Worm (Caenorhabditis elegans): ENCODE measurements around the gene R05H5.3.
A peak's percentile ranks its signal among the peaks of the same experiment; 100 is the strongest.

R05H5.3 gene

ce11 chrII:10192207-10192606 is 5.2 kb upstream of the R05H5.3 start, which contains the start of gene R05H5.7:
Gene R05H5.7, plus strand, starts transcription at chrII:10192507.
- TF ChIP-seq lsl-1 (GFP tag; optimal IDR thresholded peaks at IDR 0.05) (no peak), lir-1 (GFP tag; conservative IDR thresholded peaks at IDR 0.05) (no peak), lag-1 (GFP tag; IDR thresholded peaks at IDR 0.05) (no peak), D2030.7 (GFP tag; IDR thresholded peaks at IDR 0.05) (no peak), him-1 (tag; optimal IDR thresholded peaks at IDR 0.05) (no peak), F57A8.1 (GFP tag; optimal IDR thresholded peaks at IDR 0.05) (no peak), ztf-26 (tag; optimal IDR thresholded peaks at IDR 0.05) (no peak)

ce11 chrII:10194605-10195004 is 2.8 kb upstream of the R05H5.3 start, which contains the start of gene srb-6:
Gene srb-6, plus strand, starts transcription at chrII:10194905.
- no peak for TF ChIP-seq Y95B8A.8 (GFP tag; IDR thresholded peaks at IDR 0.05)
- no peak for TF ChIP-seq akir-1 (GFP tag; optimal IDR thresholded peaks at IDR 0.05)
- no peak for TF ChIP-seq egl-18 (GFP tag; IDR thresholded peaks at IDR 0.05)

ce11 chrII:10198486-10198885 is 1.1 kb downstream of the R05H5.3 start:
- TF ChIP-seq lsy-27 (tag; optimal IDR thresholded peaks at IDR 0.05; ENCODE audit: borderline replicate concordance, insufficient read depth) (no peak), B0336.3 (GFP tag; IDR thresholded peaks at IDR 0.05) (peak; percentile 38; the same call in 1 of the 2 replicates), pha-4 (tag; optimal IDR thresholded peaks at IDR 0.05) (no peak), lin-54 (GFP tag; optimal IDR thresholded peaks at IDR 0.05) (no peak), efl-1 (GFP tag; optimal IDR thresholded peaks at IDR 0.05) (no peak), sea-2 (GFP tag; IDR thresholded peaks at IDR 0.05) (no peak), die-1 (tag; optimal IDR thresholded peaks at IDR 0.05) (no peak)

- TF ChIP-seq ztf-18 (tag; optimal IDR thresholded peaks at IDR 0.05) (no peak), C06A6.2 (GFP tag; conservative IDR thresholded peaks at IDR 0.05) (no peak), him-1 (tag; optimal IDR thresholded peaks at IDR 0.05) (no peak), madf-3 (GFP tag; IDR thresholded peaks at IDR 0.05) (0 out of 2 replicates have a peak, but pooled peaks have one; percentile 33)
Measured at ce11 chrII:10199906-10200305, 2.5 kb downstream of the R05H5.3 start, which contains the start of gene R05H5.4. Gene R05H5.4, minus strand, starts transcription at chrII:10200006.

- peak; percentile 52; the same call in 1 of the 2 replicates for TF ChIP-seq hmg-1.2 (GFP tag; IDR thresholded peaks at IDR 0.05)
- peak; percentile 1 for TF ChIP-seq unc-130 (GFP tag; optimal IDR thresholded peaks at IDR 0.05)
- no peak for TF ChIP-seq nhr-179 (tag; optimal IDR thresholded peaks at IDR 0.05)
- TF ChIP-seq dox-1 (GFP tag; IDR thresholded peaks at IDR 0.05), result peak; percentile 61; the same call in 1 of the 2 replicates
- TF ChIP-seq attf-5 (GFP tag; optimal IDR thresholded peaks at IDR 0.05), result peak; percentile 13
- peak; percentile 49 for TF ChIP-seq ceh-27 (GFP tag; optimal IDR thresholded peaks at IDR 0.05)
- TF ChIP-seq him-1 (tag; optimal IDR thresholded peaks at IDR 0.05), result peak; percentile 11
- no peak for TF ChIP-seq nfya-1 (tag; optimal IDR thresholded peaks at IDR 0.05; ENCODE audit: borderline replicate concordance, insufficient read depth)
- TF ChIP-seq F23B12.7 (tag; optimal IDR thresholded peaks at IDR 0.05; ENCODE audit: insufficient read depth), result peak; percentile 9
- no peak for TF ChIP-seq mel-28 (tag; optimal IDR thresholded peaks at IDR 0.05; ENCODE audit: borderline replicate concordance)
- no peak for TF ChIP-seq snpc-4 (GFP tag; optimal IDR thresholded peaks at IDR 0.05)
- peak in 1 of 4 experiments; percentile 6 for TF ChIP-seq snpc-4 (tag; optimal IDR thresholded peaks at IDR 0.05)
- TF ChIP-seq B0019.2 (GFP tag; conservative IDR thresholded peaks at IDR 0.05), result peak; percentile 63; the same call in 1 of the 2 replicates
- no peak for TF ChIP-seq tlf-1 (GFP tag; optimal IDR thresholded peaks at IDR 0.05)
- TF ChIP-seq bed-2 (GFP tag; IDR thresholded peaks at IDR 0.05), result no peak
- TF ChIP-seq nhr-80 (tag; optimal IDR thresholded peaks at IDR 0.05), result peak; percentile 12
- TF ChIP-seq ztf-18 (tag; optimal IDR thresholded peaks at IDR 0.05), result peak; percentile 17
- TF ChIP-seq ceh-100 (GFP tag; IDR thresholded peaks at IDR 0.05), result peak; percentile 11; the same call in 1 of the 2 replicates
- no peak for TF ChIP-seq bed-1 (GFP tag; IDR thresholded peaks at IDR 0.05)
- no peak for TF ChIP-seq hlh-26 (GFP tag; conservative IDR thresholded peaks at IDR 0.05)
- TF ChIP-seq ZK185.1 (tag; optimal IDR thresholded peaks at IDR 0.05; ENCODE audit: poor library complexity, severe bottlenecking), result peak; percentile 51
- TF ChIP-seq let-526 (GFP tag; IDR thresholded peaks at IDR 0.05), result no peak
- TF ChIP-seq F33H1.4 (GFP tag; IDR thresholded peaks at IDR 0.05), result no peak
- no peak for TF ChIP-seq F10E7.11 (tag; optimal IDR thresholded peaks at IDR 0.05)
Measured at ce11 chrII:10200759-10201158, 3.3 kb downstream of the R05H5.3 start, which contains the start of gene arv-1. Gene arv-1, minus strand, starts transcription at chrII:10200823.

Measured in whole organism, young adult.